Fruit fly (Drosophila melanogaster): Measurements from ENCODE around the gene CG31688.

CG31688 gene

dm6 chr2L:20464385-20464784 lies 38.4 kb downstream of the CG31688 start (continued):
- TF ChIP-seq CG42726 (GFP tag; IDR thresholded peaks at IDR 0.05; ENCODE audit: partially characterized antibody) (no peak), CG6765 (GFP tag; optimal IDR thresholded peaks at IDR 0.05) (peak; percentile 4), Hand (GFP tag; optimal IDR thresholded peaks at IDR 0.05) (no peak), CG2712 (tag; optimal IDR thresholded peaks at IDR 0.05) (peak; percentile 42), CG1529 (GFP tag; optimal IDR thresholded peaks at IDR 0.05) (peak; percentile 27), Atf-2 (GFP tag; optimal IDR thresholded peaks at IDR 0.05) (no peak), dysf (GFP tag; IDR thresholded peaks at IDR 0.05) (no peak), Poxn (GFP tag; IDR thresholded peaks at IDR 0.05) (no peak), CG8944 (GFP tag; optimal IDR thresholded peaks at IDR 0.05) (no peak), CG10274 (GFP tag; optimal IDR thresholded peaks at IDR 0.05) (no peak), CG7928 (GFP tag; optimal IDR thresholded peaks at IDR 0.05) (no peak), CG33213 (GFP tag; optimal IDR thresholded peaks at IDR 0.05) (no peak), sens-2 (GFP tag; IDR thresholded peaks at IDR 0.05) (peak; percentile 25; the same call in 1 of the 2 replicates), CG4424 (GFP tag; optimal IDR thresholded peaks at IDR 0.05) (peak; percentile 49), CG11504 (tag; optimal IDR thresholded peaks at IDR 0.05) (peak; percentile 54), CG17361 (GFP tag; IDR thresholded peaks at IDR 0.05) (0 out of 3 replicates have a peak, but pooled peaks have one; percentile 21), so (GFP tag; IDR thresholded peaks at IDR 0.05) (no peak), E2f2 (GFP tag; IDR thresholded peaks at IDR 0.05) (peak; percentile 61), PHDP (tag; optimal IDR thresholded peaks at IDR 0.05) (peak; percentile 45), bsh (GFP tag; optimal IDR thresholded peaks at IDR 0.05) (peak in 1 of 2 experiments; percentile 50), CG12155 (GFP tag; optimal IDR thresholded peaks at IDR 0.05) (no peak), CG2678 (tag; optimal IDR thresholded peaks at IDR 0.05) (peak; percentile 30), CG3838 (GFP tag; optimal IDR thresholded peaks at IDR 0.05) (no peak), CG10209 (GFP tag; optimal IDR thresholded peaks at IDR 0.05) (peak; percentile 35), CG17385 (GFP tag; optimal IDR thresholded peaks at IDR 0.05) (peak; percentile 26), CG7786 (GFP tag; optimal IDR thresholded peaks at IDR 0.05) (no peak), CG11723 (GFP tag; optimal IDR thresholded peaks at IDR 0.05) (peak; percentile 10), CG17829 (tag; optimal IDR thresholded peaks at IDR 0.05) (peak; percentile 39), CG3995 (GFP tag; optimal IDR thresholded peaks at IDR 0.05) (no peak), exex (tag; optimal IDR thresholded peaks at IDR 0.05) (no peak), CG6791 (GFP tag; IDR thresholded peaks at IDR 0.05; ENCODE audit: partially characterized antibody) (peak; percentile 64), CG32532 (GFP tag; IDR thresholded peaks at IDR 0.05) (peak; percentile 28; the same call in 1 of the 2 replicates), CG15269 (tag; optimal IDR thresholded peaks at IDR 0.05) (peak; percentile 33), gem (tag; optimal IDR thresholded peaks at IDR 0.05) (peak; percentile 28), psq (GFP tag; optimal IDR thresholded peaks at IDR 0.05) (no peak), Mrtf (GFP tag; IDR thresholded peaks at IDR 0.05) (no peak), h (optimal IDR thresholded peaks at IDR 0.05) (no peak), kah (GFP tag; optimal IDR thresholded peaks at IDR 0.05) (peak; percentile 42), Dll (GFP tag; IDR thresholded peaks at IDR 0.05; ENCODE audit: partially characterized antibody) (no peak), pita (GFP tag; optimal IDR thresholded peaks at IDR 0.05) (peak; percentile 1), CG34376 (GFP tag; optimal IDR thresholded peaks at IDR 0.05) (no peak), Opbp (GFP tag; IDR thresholded peaks at IDR 0.05; ENCODE audit: partially characterized antibody) (peak; percentile 12; the same call in 2 of the 3 replicates), unpg (GFP tag; optimal IDR thresholded peaks at IDR 0.05) (peak; percentile 40), Sox102F (GFP tag; optimal IDR thresholded peaks at IDR 0.05) (peak; percentile 16), CG13287 (GFP tag; IDR thresholded peaks at IDR 0.05; ENCODE audit: partially characterized antibody) (no peak; the same call in 1 of the 2 replicates), Ptx1 (GFP tag; IDR thresholded peaks at IDR 0.05) (0 out of 2 replicates have a peak, but pooled peaks have one; percentile 33), repo (GFP tag; optimal IDR thresholded peaks at IDR 0.05) (no peak), grau (tag; optimal IDR thresholded peaks at IDR 0.05) (peak; percentile 41), CG17568 (GFP tag; optimal IDR thresholded peaks at IDR 0.05) (peak; percentile 48), CG43689 (GFP tag; IDR thresholded peaks at IDR 0.05) (no peak), CkIIα-i1 (GFP tag; IDR thresholded peaks at IDR 0.05) (no peak)
